Fruit fly (Drosophila melanogaster): ENCODE measurements around the gene Sf3b5.

Sf3b5 gene

dm6 chr3R:8978768-8979167, 36.4 kb downstream of the Sf3b5 start (continued):
- TF ChIP-seq CG4328 (GFP tag; optimal IDR thresholded peaks at IDR 0.05) (no peak), gro (GFP tag; optimal IDR thresholded peaks at IDR 0.05) (no peak), CG8359 (GFP tag; optimal IDR thresholded peaks at IDR 0.05; ENCODE audit: borderline replicate concordance) (no peak), CG14441 (GFP tag; IDR thresholded peaks at IDR 0.05) (0 out of 2 replicates have a peak, but pooled peaks have one; percentile 40), CG13123 (GFP tag; optimal IDR thresholded peaks at IDR 0.05) (peak; percentile 8), CG12104 (GFP tag; optimal IDR thresholded peaks at IDR 0.05) (peak; percentile 1), CG7372 (GFP tag; IDR thresholded peaks at IDR 0.05) (no peak), CG14050 (GFP tag; IDR thresholded peaks at IDR 0.05) (0 out of 3 replicates have a peak, but pooled peaks have one; percentile 15), psq (GFP tag; optimal IDR thresholded peaks at IDR 0.05) (no peak), cad (GFP tag; optimal IDR thresholded peaks at IDR 0.05) (no peak), Scr (GFP tag; IDR thresholded peaks at IDR 0.05; ENCODE audit: partially characterized antibody) (no peak), CkIIα-i1 (GFP tag; IDR thresholded peaks at IDR 0.05) (no peak), CG10274 (GFP tag; optimal IDR thresholded peaks at IDR 0.05) (no peak), D19B (GFP tag; optimal IDR thresholded peaks at IDR 0.05) (no peak), CG6689 (GFP tag; IDR thresholded peaks at IDR 0.05) (peak; percentile 25; the same call in 1 of the 2 replicates), CG11695 (GFP tag; IDR thresholded peaks at IDR 0.05) (0 out of 3 replicates have a peak, but pooled peaks have one; percentile 28), D (optimal IDR thresholded peaks at IDR 0.05) (no peak), D (GFP tag; optimal IDR thresholded peaks at IDR 0.05) (peak; percentile 50), Asciz (GFP tag; optimal IDR thresholded peaks at IDR 0.05) (peak; percentile 21), Hr51 (GFP tag; optimal IDR thresholded peaks at IDR 0.05) (peak in 1 of 2 experiments; percentile 44), ash1 (GFP tag; optimal IDR thresholded peaks at IDR 0.05) (no peak), nau (GFP tag; optimal IDR thresholded peaks at IDR 0.05) (no peak), Hmx (GFP tag; optimal IDR thresholded peaks at IDR 0.05) (no peak), Hr39 (optimal IDR thresholded peaks at IDR 0.05) (no peak), MTF-1 (GFP tag; optimal IDR thresholded peaks at IDR 0.05; ENCODE audit: borderline replicate concordance) (no peak), CG8290 (GFP tag; optimal IDR thresholded peaks at IDR 0.05) (no peak), CG8290 (tag; optimal IDR thresholded peaks at IDR 0.05) (no peak), CG3847 (GFP tag; IDR thresholded peaks at IDR 0.05) (no peak), pros (GFP tag; optimal IDR thresholded peaks at IDR 0.05) (no peak), HLH3B (GFP tag; IDR thresholded peaks at IDR 0.05) (peak; percentile 71), Gug (GFP tag; IDR thresholded peaks at IDR 0.05) (no peak), ems (GFP tag; optimal IDR thresholded peaks at IDR 0.05) (no peak), Dref (GFP tag; IDR thresholded peaks at IDR 0.05) (no peak), CG17361 (GFP tag; IDR thresholded peaks at IDR 0.05) (peak; percentile 57; the same call in 2 of the 3 replicates), ci (GFP tag; IDR thresholded peaks at IDR 0.05) (peak; percentile 80; the same call in 2 of the 3 replicates), CG9876 (GFP tag; optimal IDR thresholded peaks at IDR 0.05) (no peak), CG5245 (GFP tag; optimal IDR thresholded peaks at IDR 0.05) (peak; percentile 11), hth (optimal IDR thresholded peaks at IDR 0.05) (no peak), Pdp1 (GFP tag; optimal IDR thresholded peaks at IDR 0.05) (no peak), oc (tag; optimal IDR thresholded peaks at IDR 0.05) (peak; percentile 55), Dbx (GFP tag; IDR thresholded peaks at IDR 0.05) (no peak), p53 (GFP tag; optimal IDR thresholded peaks at IDR 0.05) (no peak), CG8388 (GFP tag; optimal IDR thresholded peaks at IDR 0.05) (peak; percentile 63), Xrp1 (GFP tag; IDR thresholded peaks at IDR 0.05) (peak; percentile 71), gem (tag; optimal IDR thresholded peaks at IDR 0.05) (peak; percentile 64), ken (GFP tag; IDR thresholded peaks at IDR 0.05) (0 out of 3 replicates have a peak, but pooled peaks have one; percentile 61), lilli (GFP tag; optimal IDR thresholded peaks at IDR 0.05) (no peak), bsh (GFP tag; optimal IDR thresholded peaks at IDR 0.05) (peak in 1 of 2 experiments; percentile 70), CG32772 (GFP tag; IDR thresholded peaks at IDR 0.05) (peak; percentile 16; the same call in 1 of the 2 replicates), hbn (GFP tag; IDR thresholded peaks at IDR 0.05; ENCODE audit: partially characterized antibody) (no peak), CHES-1-like (GFP tag; optimal IDR thresholded peaks at IDR 0.05) (no peak), CG4424 (GFP tag; optimal IDR thresholded peaks at IDR 0.05) (peak; percentile 22)

Measured in whole organism, embryonic.